Fruit fly (Drosophila melanogaster) whole organism, prepupa: ENCODE results near the gene CG43922.
A peak's percentile ranks its signal among the peaks of the same experiment; 100 is the strongest.

Source experiments
- Blimp-1 ChIP-seq: fragments of 200-800 bp; sonication (Bioruptor generic); optimal IDR thresholded peaks from 3 replicates; lab custom pipeline; 2017; ENCODE audit warnings: missing biosample characterization, missing genetic modification characterization, mild to moderate bottlenecking, moderate library complexity, missing genetic modification reagents
- CG10631 ChIP-seq: fragments of 200-800 bp; sonication (Bioruptor generic); optimal IDR thresholded peaks from 2 replicates; lab custom pipeline; 2016; ENCODE audit warnings: missing biosample characterization, missing genetic modification characterization
- CG10669 ChIP-seq: fragments of 200-800 bp; sonication (Bioruptor generic); optimal IDR thresholded peaks from 3 replicates; lab custom pipeline; 2018; ENCODE audit warnings: missing biosample characterization, mild to moderate bottlenecking, missing genetic modification characterization, moderate library complexity
- CG11294 ChIP-seq: fragments of 200-800 bp; sonication (Bioruptor generic); IDR thresholded peaks from 2 replicates; pipeline ENCODE4 v1.3.6; 2022; ENCODE audit warnings: missing biosample characterization, missing genetic modification characterization
- CG11762 ChIP-seq: fragments of 200-800 bp; sonication (Bioruptor generic); optimal IDR thresholded peaks from 3 replicates; lab custom pipeline; 2016; ENCODE audit warnings: missing biosample characterization, missing genetic modification characterization; ENCODE audit not compliant: insufficient read depth
- CG11902 ChIP-seq: fragments of 200-800 bp; sonication (Bioruptor generic); optimal IDR thresholded peaks from 3 replicates; lab custom pipeline; 2016; ENCODE audit warnings: missing biosample characterization, missing genetic modification characterization
- CG15336 ChIP-seq: fragments of 200-800 bp; sonication (Bioruptor generic); IDR thresholded peaks from 2 replicates; pipeline ENCODE4 v1.3.6; 2022; ENCODE audit warnings: missing biosample characterization, missing genetic modification characterization
- CG1621 ChIP-seq: fragments of 200-800 bp; sonication (Bioruptor generic); optimal IDR thresholded peaks from 3 replicates; lab custom pipeline; 2018; ENCODE audit warnings: missing biosample characterization, mild to moderate bottlenecking, missing genetic modification characterization
- CG16779 ChIP-seq: fragments of 200-800 bp; sonication (Bioruptor generic); optimal IDR thresholded peaks from 3 replicates; lab custom pipeline; 2017; ENCODE audit warnings: missing biosample characterization, mild to moderate bottlenecking, missing genetic modification characterization
- CG3032 ChIP-seq: fragments of 200-800 bp; optimal IDR thresholded peaks from 2 replicates; lab custom pipeline; 2019; ENCODE audit warnings: missing biosample characterization, mild to moderate bottlenecking, missing genetic modification characterization, moderate library complexity
- CG31627 ChIP-seq: fragments of 200-800 bp; sonication (Bioruptor generic); optimal IDR thresholded peaks from 3 replicates; lab custom pipeline; 2016; ENCODE audit warnings: missing biosample characterization, missing genetic modification characterization
- CG32006 ChIP-seq: fragments of 200-800 bp; sonication (Bioruptor generic); optimal IDR thresholded peaks from 3 replicates; lab custom pipeline; 2017; ENCODE audit warnings: missing biosample characterization, mild to moderate bottlenecking, missing genetic modification characterization
- CG34406 ChIP-seq: fragments of 200-800 bp; sonication (Bioruptor generic); optimal IDR thresholded peaks from 3 replicates; lab custom pipeline; 2016; ENCODE audit warnings: missing biosample characterization, missing genetic modification characterization
- CG3919 ChIP-seq: fragments of 200-800 bp; sonication (Bioruptor generic); optimal IDR thresholded peaks from 3 replicates; lab custom pipeline; 2016; ENCODE audit warnings: missing biosample characterization, missing genetic modification characterization
- CG4318 ChIP-seq: fragments of 200-800 bp; sonication (Bioruptor generic); optimal IDR thresholded peaks from 3 replicates; lab custom pipeline; 2017; ENCODE audit warnings: missing biosample characterization, mild to moderate bottlenecking, missing genetic modification characterization
- CG6163 ChIP-seq: fragments of 200-800 bp; sonication (Bioruptor generic); IDR thresholded peaks from 3 replicates; pipeline ENCODE4 v1.3.6; 2022; ENCODE audit warnings: missing biosample characterization, missing genetic modification characterization
- CG6276 ChIP-seq: fragments of 200-800 bp; sonication (Bioruptor generic); optimal IDR thresholded peaks from 2 replicates; lab custom pipeline; 2017; ENCODE audit warnings: missing biosample characterization, mild to moderate bottlenecking, missing genetic modification characterization
- CG6854 ChIP-seq: fragments of 200-800 bp; sonication (Bioruptor generic); optimal IDR thresholded peaks from 2 replicates; lab custom pipeline; 2017; ENCODE audit warnings: missing biosample characterization, mild to moderate bottlenecking, missing genetic modification characterization
- CG7368 ChIP-seq: fragments of 200-800 bp; sonication (Bioruptor generic); optimal IDR thresholded peaks from 3 replicates; lab custom pipeline; 2016; ENCODE audit warnings: missing biosample characterization, missing genetic modification characterization
- CG8119 ChIP-seq: fragments of 200-800 bp; sonication (Bioruptor generic); IDR thresholded peaks from 3 replicates; pipeline ENCODE4 v1.3.6; 2022; ENCODE audit warnings: missing biosample characterization, missing genetic modification characterization
- CG8319 ChIP-seq: fragments of 200-800 bp; sonication (Bioruptor generic); optimal IDR thresholded peaks from 3 replicates; lab custom pipeline; 2016; ENCODE audit warnings: missing biosample characterization, missing genetic modification characterization
- CG8632 ChIP-seq: fragments of 200-800 bp; sonication (Bioruptor generic); optimal IDR thresholded peaks from 3 replicates; lab custom pipeline; 2016; ENCODE audit warnings: missing biosample characterization, missing genetic modification characterization
- CG9139 ChIP-seq: fragments of 200-800 bp; sonication (Bioruptor generic); optimal IDR thresholded peaks from 3 replicates; lab custom pipeline; 2017; ENCODE audit warnings: missing biosample characterization, mild to moderate bottlenecking, missing genetic modification characterization
- Eip75B ChIP-seq: fragments of 200-800 bp; sonication (Bioruptor generic); optimal IDR thresholded peaks from 3 replicates; lab custom pipeline; 2016; ENCODE audit warnings: missing biosample characterization, missing genetic modification characterization
- Eip78C ChIP-seq: fragments of 200-800 bp; sonication (Bioruptor generic); peaks from one replicate; lab custom pipeline; 2016; ENCODE audit warnings: missing biosample characterization, missing genetic modification characterization
- Eip93F ChIP-seq: fragments of 200-800 bp; sonication (Bioruptor generic); optimal IDR thresholded peaks from 2 replicates; lab custom pipeline; 2016; ENCODE audit warnings: missing biosample characterization, mild to moderate bottlenecking, missing genetic modification characterization
- Ets21C ChIP-seq: fragments of 200-800 bp; sonication (Bioruptor generic); optimal IDR thresholded peaks from 3 replicates; lab custom pipeline; 2016; ENCODE audit warnings: missing biosample characterization, missing genetic modification characterization
- Ets96B ChIP-seq: fragments of 200-800 bp; optimal IDR thresholded peaks from 2 replicates; lab custom pipeline; 2019; ENCODE audit warnings: missing biosample characterization, mild to moderate bottlenecking, missing genetic modification characterization, moderate library complexity
- Gug ChIP-seq: fragments of 200-800 bp; sonication (Bioruptor generic); IDR thresholded peaks from 2 replicates; pipeline ENCODE4 v1.3.6; 2022; ENCODE audit warnings: missing biosample characterization, missing genetic modification characterization
- Hr38 ChIP-seq: sonication (Bioruptor generic); optimal IDR thresholded peaks from 2 replicates; lab custom pipeline; 2016; ENCODE audit warnings: missing biosample characterization, missing genetic modification characterization
- Hr39 ChIP-seq: fragments of 200-800 bp; sonication (Bioruptor generic); optimal IDR thresholded peaks from 2 replicates; lab custom pipeline; 2016; ENCODE audit warnings: missing biosample characterization, missing genetic modification characterization
- Hr4 ChIP-seq: fragments of 200-800 bp; sonication (Bioruptor generic); optimal IDR thresholded peaks from 3 replicates; lab custom pipeline; 2016; ENCODE audit warnings: missing biosample characterization, missing genetic modification characterization
- Lpt ChIP-seq: fragments of 200-800 bp; sonication (Bioruptor generic); optimal IDR thresholded peaks from 3 replicates; lab custom pipeline; 2016; ENCODE audit warnings: missing biosample characterization, missing genetic modification characterization
- Met ChIP-seq: fragments of 200-800 bp; sonication (Bioruptor generic); optimal IDR thresholded peaks from 3 replicates; lab custom pipeline; 2016; ENCODE audit warnings: missing biosample characterization, missing genetic modification characterization
- Smox ChIP-seq: fragments of 200-800 bp; sonication (Bioruptor generic); optimal IDR thresholded peaks from 3 replicates; lab custom pipeline; 2016; ENCODE audit warnings: missing biosample characterization, missing genetic modification characterization
- Sox102F ChIP-seq: fragments of 200-800 bp; sonication (Bioruptor generic); optimal IDR thresholded peaks from 2 replicates; lab custom pipeline; 2016; ENCODE audit warnings: missing biosample characterization, mild to moderate bottlenecking, missing genetic modification characterization
- Sox14 ChIP-seq: fragments of 200-800 bp; sonication (Bioruptor generic); optimal IDR thresholded peaks from 3 replicates; lab custom pipeline; 2016; ENCODE audit warnings: missing biosample characterization, missing genetic modification characterization
- Sox15 ChIP-seq: fragments of 200-800 bp; sonication (Bioruptor generic); optimal IDR thresholded peaks from 3 replicates; lab custom pipeline; 2016; ENCODE audit warnings: missing biosample characterization, missing genetic modification characterization
- achi ChIP-seq: fragments of 200-800 bp; sonication (Bioruptor generic); optimal IDR thresholded peaks from 3 replicates; lab custom pipeline; 2016; ENCODE audit warnings: missing biosample characterization, missing genetic modification characterization
- acj6 ChIP-seq: fragments of 200-800 bp; sonication (Bioruptor generic); optimal IDR thresholded peaks from 3 replicates; lab custom pipeline; 2016; ENCODE audit warnings: missing biosample characterization, missing genetic modification characterization
- dac ChIP-seq: fragments of 200-800 bp; sonication (Bioruptor generic); optimal IDR thresholded peaks from 2 replicates; lab custom pipeline; 2017; ENCODE audit warnings: missing biosample characterization, mild to moderate bottlenecking, missing genetic modification characterization
- eg ChIP-seq: fragments of 200-800 bp; sonication (Bioruptor generic); IDR thresholded peaks from 3 replicates; pipeline ENCODE4 v1.3.6; 2022; ENCODE audit warnings: missing biosample characterization, missing genetic modification characterization
- esn ChIP-seq: fragments of 200-800 bp; sonication (Bioruptor generic); optimal IDR thresholded peaks from 2 replicates; lab custom pipeline; 2016; ENCODE audit warnings: missing biosample characterization, mild to moderate bottlenecking, missing genetic modification characterization, moderate library complexity
- fd59A ChIP-seq: fragments of 200-800 bp; sonication (Bioruptor generic); optimal IDR thresholded peaks from 2 replicates; lab custom pipeline; 2017; ENCODE audit warnings: missing biosample characterization, mild to moderate bottlenecking, missing genetic modification characterization, missing genetic modification reagents
- fd85E ChIP-seq: fragments of 200-800 bp; sonication (Bioruptor generic); optimal IDR thresholded peaks from 3 replicates; lab custom pipeline; 2016; ENCODE audit warnings: missing biosample characterization, missing genetic modification characterization
- fkh ChIP-seq: fragments of 200-800 bp; sonication (Bioruptor generic); optimal IDR thresholded peaks from 3 replicates; lab custom pipeline; 2017; ENCODE audit warnings: missing biosample characterization, mild to moderate bottlenecking, missing genetic modification characterization, moderate library complexity
- lz ChIP-seq: fragments of 200-800 bp; sonication (Bioruptor generic); optimal IDR thresholded peaks from 3 replicates; lab custom pipeline; 2016; ENCODE audit warnings: missing biosample characterization, missing genetic modification characterization
- net ChIP-seq: fragments of 200-800 bp; sonication (Bioruptor generic); optimal IDR thresholded peaks from 3 replicates; lab custom pipeline; 2016; ENCODE audit warnings: missing biosample characterization, missing genetic modification characterization
- pdm3 ChIP-seq: fragments of 200-800 bp; sonication (Bioruptor generic); optimal IDR thresholded peaks from 3 replicates; lab custom pipeline; 2016; ENCODE audit warnings: missing biosample characterization, missing genetic modification characterization
- salr ChIP-seq, 2 experiments: fragments of 200-800 bp; sonication (Bioruptor generic); optimal IDR thresholded peaks; 3 replicates each; lab custom pipeline; 2016 to 2018; ENCODE audit warnings: missing biosample characterization in 2 of 2, missing genetic modification characterization in 2 of 2, mild to moderate bottlenecking in 1 of 2
- spab ChIP-seq: fragments of 200-800 bp; sonication (Bioruptor generic); optimal IDR thresholded peaks from 2 replicates; lab custom pipeline; 2017; ENCODE audit warnings: missing biosample characterization, mild to moderate bottlenecking, missing genetic modification characterization, missing genetic modification reagents
- ss ChIP-seq, 2 experiments: fragments of 200-800 bp; sonication (Bioruptor generic); optimal IDR thresholded peaks; 2 replicates in 1 of 2; 3 replicates in 1 of 2; lab custom pipeline; 2017 to 2018; ENCODE audit warnings: mild to moderate bottlenecking in 2 of 2, missing biosample characterization in 2 of 2, missing genetic modification characterization in 2 of 2, moderate library complexity in 1 of 2
- vri ChIP-seq: fragments of 200-800 bp; sonication (Bioruptor generic); optimal IDR thresholded peaks from 3 replicates; lab custom pipeline; 2016; ENCODE audit warnings: missing biosample characterization, mild to moderate bottlenecking, missing genetic modification characterization

Gene CG43922

dm6 chr2L:6271384-6271783 lies 37.2 kb downstream of the CG43922 start:
- no peak for TF ChIP-seq CG10631 (GFP tag; lab: Kevin White, UChicago)
- no peak for TF ChIP-seq CG31627 (GFP tag; lab: Kevin White, UChicago)
- TF ChIP-seq net, result no peak
- TF ChIP-seq CG8632 (GFP tag; lab: Kevin White, UChicago), result no peak
- no peak for TF ChIP-seq CG4318 (GFP tag; lab: Kevin White, UChicago)
- TF ChIP-seq CG9139, result no peak
- TF ChIP-seq Hr4 (GFP tag; lab: Kevin White, UChicago), result no peak
- TF ChIP-seq CG11762, result no peak
- TF ChIP-seq Lpt, result peak; percentile 32
- no peak for TF ChIP-seq fkh
- TF ChIP-seq CG3919 (GFP tag; lab: Kevin White, UChicago), result no peak
- no peak for TF ChIP-seq Sox102F (GFP tag; lab: Kevin White, UChicago)
- no peak for TF ChIP-seq Hr39 (GFP tag; lab: Kevin White, UChicago)
- no peak for TF ChIP-seq CG6854 (GFP tag; lab: Kevin White, UChicago)
- no peak for TF ChIP-seq Eip78C (GFP tag; lab: Kevin White, UChicago)
- TF ChIP-seq Eip93F (GFP tag; lab: Kevin White, UChicago), result no peak
- TF ChIP-seq CG8119 (GFP tag; lab: Robert Waterston, UW), result peak; percentile 68; the same call in 2 of the 3 replicates
- TF ChIP-seq CG6163 (GFP tag; lab: Robert Waterston, UW), result 0 out of 3 replicates have a peak, but pooled peaks have one; percentile 36
- no peak for TF ChIP-seq salr (GFP tag; optimal IDR thresholded peaks at IDR 0.05; lab: Kevin White, UChicago)
- no peak for TF ChIP-seq Eip75B (GFP tag; lab: Kevin White, UChicago)
- TF ChIP-seq CG32006, result peak; percentile 24
- TF ChIP-seq Sox14 (GFP tag; lab: Kevin White, UChicago), result no peak
- no peak for TF ChIP-seq lz (GFP tag; lab: Kevin White, UChicago)
- TF ChIP-seq CG6276 (GFP tag; lab: Kevin White, UChicago), result peak; percentile 72
- no peak for TF ChIP-seq pdm3 (GFP tag; lab: Kevin White, UChicago)
- TF ChIP-seq Met (GFP tag; lab: Kevin White, UChicago), result no peak
- no peak for TF ChIP-seq CG11902 (GFP tag; lab: Kevin White, UChicago)
- no peak for TF ChIP-seq CG10669 (GFP tag; lab: Kevin White, UChicago)
- TF ChIP-seq fd85E, result no peak
- TF ChIP-seq CG11294, result no peak
- TF ChIP-seq CG34406 (GFP tag; lab: Kevin White, UChicago), result no peak
- no peak for TF ChIP-seq CG7368 (GFP tag; lab: Kevin White, UChicago)
- peak; percentile 65 for TF ChIP-seq eg (GFP tag; lab: Robert Waterston, UW)
- TF ChIP-seq Sox15 (GFP tag; lab: Kevin White, UChicago), result no peak
- TF ChIP-seq Ets96B (tag; lab: Kevin White, UChicago), result no peak
- TF ChIP-seq achi (GFP tag; lab: Kevin White, UChicago), result no peak
- TF ChIP-seq CG15336 (GFP tag; lab: Robert Waterston, UW), result peak; percentile 46
- no peak for TF ChIP-seq CG16779 (tag; lab: Kevin White, UChicago)
- TF ChIP-seq CG3032, result no peak
- no peak for TF ChIP-seq Ets21C (GFP tag; lab: Kevin White, UChicago)
- no peak for TF ChIP-seq vri
- TF ChIP-seq acj6, result no peak
- TF ChIP-seq esn (GFP tag; lab: Kevin White, UChicago), result no peak
- no peak for TF ChIP-seq spab (GFP tag; lab: Kevin White, UChicago)
- TF ChIP-seq dac (GFP tag; lab: Kevin White, UChicago), result no peak
- no peak for TF ChIP-seq ss (GFP tag; optimal IDR thresholded peaks at IDR 0.05; lab: Kevin White, UChicago)
- no peak for TF ChIP-seq CG8319 (GFP tag; lab: Kevin White, UChicago)
- no peak for TF ChIP-seq CG1621
- no peak for TF ChIP-seq Blimp-1
- TF ChIP-seq fd59A, result no peak
- TF ChIP-seq Gug (GFP tag; lab: Robert Waterston, UW), result no peak
- TF ChIP-seq Hr38 (GFP tag; lab: Kevin White, UChicago), result no peak
- TF ChIP-seq Smox (GFP tag; lab: Kevin White, UChicago), result no peak
